Fruit fly (Drosophila melanogaster) whole organism, adult: ENCODE measurements around the gene CG32533.

Experiments used
- CG1620 ChIP-seq: fragments of 200-800 bp; sonication (Bioruptor generic); optimal IDR thresholded peaks from 2 replicates; lab custom pipeline; 2016; ENCODE audit warnings: missing biosample characterization, missing genetic modification characterization
- Mnt ChIP-seq: fragments of 200-800 bp; sonication (Bioruptor generic); optimal IDR thresholded peaks from 2 replicates; lab custom pipeline; 2016; ENCODE audit warnings: missing biosample characterization, mild to moderate bottlenecking, missing genetic modification characterization
- pad ChIP-seq: fragments of 200-800 bp; sonication (Bioruptor generic); optimal IDR thresholded peaks from 3 replicates; lab custom pipeline; 2017; ENCODE audit warnings: missing biosample characterization, missing genetic modification characterization, mild to moderate bottlenecking, moderate library complexity, missing genetic modification reagents
- toe ChIP-seq: fragments of 200-800 bp; sonication (Bioruptor generic); optimal IDR thresholded peaks from 2 replicates; lab custom pipeline; 2016; ENCODE audit warnings: missing biosample characterization, missing genetic modification characterization

- TF ChIP-seq CG1620 (GFP tag; lab: Kevin White, UChicago) (no peak), toe (GFP tag; lab: Kevin White, UChicago) (no peak), Mnt (GFP tag; lab: Kevin White, UChicago) (no peak), pad (GFP tag; lab: Kevin White, UChicago) (no peak)
These were observed 30.9 kb downstream of the CG32533 start for dm6 chrX:19448297-19448696.
